Worm (Caenorhabditis elegans): ENCODE data around the gene sir-2.1.

Gene sir-2.1

DNA sequence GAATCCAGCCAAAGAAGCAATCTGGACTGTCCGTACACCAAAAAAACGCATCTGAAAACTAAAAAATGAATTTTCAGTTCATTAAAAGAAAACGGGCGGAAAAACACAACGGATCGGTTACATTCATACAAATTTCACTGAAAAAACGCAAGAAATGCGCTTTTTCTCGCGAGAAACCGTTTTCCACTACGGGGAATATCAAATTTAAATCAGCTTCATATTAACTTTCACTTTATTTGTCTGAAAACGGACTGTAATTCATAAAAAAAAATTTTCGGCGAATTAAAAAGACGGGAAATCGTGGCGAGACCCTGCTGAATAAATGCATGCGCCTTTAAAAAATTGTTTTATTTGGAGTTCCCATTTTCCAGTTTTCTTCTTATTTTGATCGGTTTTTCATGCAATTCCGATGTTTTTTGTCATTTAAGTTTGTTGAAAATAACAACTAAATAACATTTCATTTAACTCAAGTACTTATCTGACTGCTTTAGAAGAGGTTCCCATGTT lies 1.8 kb upstream of the sir-2.1 start, which contains the start of gene pges-2:
Gene pges-2 (minus strand): TSS at position 51 of the 507 bp plus-strand sequence.
- TF ChIP-seq B0310.2 (tag; optimal IDR thresholded peaks at IDR 0.05) (no peak), tbx-11 (GFP tag; IDR thresholded peaks at IDR 0.05) (no peak), tra-4 (tag; optimal IDR thresholded peaks at IDR 0.05) (no peak), scrt-1 (GFP tag; IDR thresholded peaks at IDR 0.05) (no peak)

DNA sequence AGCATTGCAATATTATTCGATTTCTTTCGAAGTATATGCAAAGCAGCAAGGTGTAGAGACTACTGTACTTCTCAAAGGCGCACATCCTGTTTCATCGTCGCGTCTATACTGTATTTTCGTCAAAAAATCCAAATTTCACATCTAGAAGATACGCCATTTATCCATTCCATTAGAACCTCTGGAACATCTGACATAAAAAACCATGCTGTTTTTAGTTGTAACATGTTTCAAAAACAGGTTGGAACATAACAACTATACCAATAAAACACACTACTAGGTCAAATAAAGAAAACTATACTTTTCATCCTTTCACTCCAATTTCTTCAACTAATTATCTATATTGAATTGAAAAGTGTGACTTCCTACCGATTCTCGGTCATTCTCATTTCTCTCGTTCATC lies 5.7 kb downstream of the sir-2.1 start, which contains the start of gene ugt-59:
Gene ugt-59 (plus strand): TSS at position 301 of the 400 bp plus-strand sequence.
- TF ChIP-seq tbx-37 (GFP tag; conservative IDR thresholded peaks at IDR 0.05) (no peak), tbx-11 (GFP tag; IDR thresholded peaks at IDR 0.05) (no peak), aly-1 (tag; optimal IDR thresholded peaks at IDR 0.05) (no peak), B0310.2 (tag; optimal IDR thresholded peaks at IDR 0.05) (no peak), hmg-4 (GFP tag; optimal IDR thresholded peaks at IDR 0.05) (no peak), sea-1 (GFP tag; conservative IDR thresholded peaks at IDR 0.05) (no peak), flt-1 (GFP tag; IDR thresholded peaks at IDR 0.05) (no peak), pes-1 (GFP tag; IDR thresholded peaks at IDR 0.05) (no peak), ets-7 (tag; optimal IDR thresholded peaks at IDR 0.05) (no peak), tra-4 (tag; optimal IDR thresholded peaks at IDR 0.05) (no peak), ceh-13 (GFP tag; optimal IDR thresholded peaks at IDR 0.05) (no peak), hnd-1 (tag; optimal IDR thresholded peaks at IDR 0.05) (no peak), hmbx-1 (tag; optimal IDR thresholded peaks at IDR 0.05) (no peak), F13C5.2 (tag; optimal IDR thresholded peaks at IDR 0.05) (no peak), ceh-36 (tag; optimal IDR thresholded peaks at IDR 0.05) (no peak), scrt-1 (GFP tag; IDR thresholded peaks at IDR 0.05) (no peak), ama-1 (optimal IDR thresholded peaks at IDR 0.05) (no peak)

DNA sequence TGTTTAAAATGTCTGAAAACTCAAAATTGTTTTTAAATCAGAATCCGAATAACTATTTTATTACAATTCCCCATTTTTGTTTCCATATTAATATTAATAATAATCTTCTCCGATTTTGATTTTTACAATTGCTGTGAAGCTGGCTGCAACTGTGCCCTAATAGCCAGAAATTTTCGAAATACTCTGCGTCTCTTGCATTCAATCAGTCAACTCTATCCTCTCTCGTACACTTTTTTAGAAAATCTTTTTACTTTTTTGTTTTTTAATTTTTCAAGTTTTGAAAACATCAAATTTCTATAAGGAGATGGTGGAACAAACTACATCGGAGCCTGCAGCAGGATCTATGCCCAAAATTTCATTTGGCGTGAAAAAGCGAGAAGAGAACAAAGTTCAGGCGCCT lies 8.2 kb downstream of the sir-2.1 start, which contains the start of gene gkow-1:
Gene gkow-1 (plus strand): TSS at position 301 of the 400 bp plus-strand sequence.
- TF ChIP-seq ceh-36 (tag; optimal IDR thresholded peaks at IDR 0.05) (no peak), tra-4 (tag; optimal IDR thresholded peaks at IDR 0.05) (no peak), ets-7 (tag; optimal IDR thresholded peaks at IDR 0.05) (no peak), ceh-13 (GFP tag; optimal IDR thresholded peaks at IDR 0.05) (no peak)

- TF ChIP-seq aly-1 (tag; optimal IDR thresholded peaks at IDR 0.05), result no peak
- TF ChIP-seq hmg-4 (GFP tag; optimal IDR thresholded peaks at IDR 0.05), result no peak
- no peak for TF ChIP-seq ceh-13 (GFP tag; optimal IDR thresholded peaks at IDR 0.05)
Observed at ce11 chrIV:10357072-10357471, 9.0 kb downstream of the sir-2.1 start, which contains the start of gene R11A8.1. Gene R11A8.1 (minus strand): TSS chrIV:10357172.

DNA sequence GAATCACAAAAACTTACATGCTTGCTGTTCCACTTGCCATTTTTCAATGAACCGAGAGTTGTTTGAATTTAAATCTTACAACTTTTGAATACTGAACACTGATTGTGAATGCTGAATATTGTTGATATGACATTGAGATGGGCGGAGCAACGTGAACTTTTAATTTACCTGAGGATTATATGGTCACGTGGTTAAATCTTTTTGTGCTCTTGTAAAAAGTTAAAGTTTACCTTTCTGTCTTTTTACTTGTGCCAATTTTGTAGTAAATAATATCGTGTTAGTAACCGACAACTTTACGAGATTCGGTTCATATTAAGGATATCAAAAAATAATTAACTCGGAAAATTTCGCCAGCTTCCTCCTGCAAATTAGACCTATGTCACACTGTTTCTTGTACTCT lies 13.8 kb downstream of the sir-2.1 start, which contains the start of gene Y43C5B.2:
Gene Y43C5B.2 (minus strand): TSS at position 101 of the 400 bp plus-strand sequence.
- TF ChIP-seq sea-1 (GFP tag; conservative IDR thresholded peaks at IDR 0.05) (no peak), hnd-1 (tag; optimal IDR thresholded peaks at IDR 0.05) (no peak), flt-1 (GFP tag; IDR thresholded peaks at IDR 0.05) (no peak), ama-1 (optimal IDR thresholded peaks at IDR 0.05) (no peak), ceh-36 (tag; optimal IDR thresholded peaks at IDR 0.05) (no peak), pes-1 (GFP tag; IDR thresholded peaks at IDR 0.05) (no peak), scrt-1 (GFP tag; IDR thresholded peaks at IDR 0.05) (no peak)

DNA sequence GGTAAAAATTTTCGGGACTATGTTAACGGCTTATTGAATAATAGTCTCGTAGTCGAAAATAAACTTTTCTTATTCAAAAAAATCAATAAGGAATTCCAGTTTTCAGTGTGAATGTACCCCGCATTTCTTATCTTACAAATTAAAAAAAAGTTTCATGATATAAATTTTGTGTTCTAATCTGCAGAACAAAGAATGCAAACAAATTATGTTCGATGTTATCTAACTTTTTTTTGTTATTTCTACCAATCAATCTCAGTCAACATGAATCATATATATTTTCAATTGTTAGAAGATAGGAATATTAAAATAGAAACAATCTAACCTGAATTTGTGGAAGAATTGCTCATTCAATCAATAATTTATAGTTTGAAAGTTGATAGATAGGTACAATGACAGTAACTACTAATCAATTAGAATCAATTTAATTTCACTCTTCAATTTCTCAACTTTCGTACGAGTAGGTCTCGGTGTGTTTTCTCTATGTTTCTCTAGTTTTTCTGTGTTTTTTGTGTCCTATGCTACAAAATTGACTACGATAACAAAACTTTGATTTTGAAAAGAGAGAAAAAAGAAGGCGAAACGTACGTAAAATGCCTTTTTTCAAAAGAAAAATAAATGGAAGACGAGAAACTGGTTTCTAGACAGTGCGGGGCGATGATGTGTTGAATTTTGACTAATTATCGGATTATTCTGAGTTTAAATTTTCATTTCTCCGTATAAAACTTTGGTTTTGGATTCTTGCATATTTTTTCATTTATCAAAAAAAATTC lies 16.0 kb downstream of the sir-2.1 start, which contains the start of the genes unc-43 and Y43C5B.3:
Gene unc-43 (minus strand): TSS at position 347 of the 770 bp plus-strand sequence.
Gene Y43C5B.3 (plus strand): TSS at position 720 of the 770 bp plus-strand sequence.
- TF ChIP-seq hmg-4 (GFP tag; optimal IDR thresholded peaks at IDR 0.05), result no peak
- TF ChIP-seq scrt-1 (GFP tag; IDR thresholded peaks at IDR 0.05), result no peak
- TF ChIP-seq hmbx-1 (tag; optimal IDR thresholded peaks at IDR 0.05), result no peak
- no peak for TF ChIP-seq F13C5.2 (tag; optimal IDR thresholded peaks at IDR 0.05)
- no peak for TF ChIP-seq ceh-13 (GFP tag; optimal IDR thresholded peaks at IDR 0.05)
- TF ChIP-seq flt-1 (GFP tag; IDR thresholded peaks at IDR 0.05), result no peak
- TF ChIP-seq sea-1 (GFP tag; conservative IDR thresholded peaks at IDR 0.05), result no peak
- TF ChIP-seq tra-4 (tag; optimal IDR thresholded peaks at IDR 0.05), result no peak
- no peak for TF ChIP-seq ets-7 (tag; optimal IDR thresholded peaks at IDR 0.05)
- TF ChIP-seq pes-1 (GFP tag; IDR thresholded peaks at IDR 0.05), result no peak
- TF ChIP-seq hnd-1 (tag; optimal IDR thresholded peaks at IDR 0.05), result no peak
- no peak for TF ChIP-seq B0310.2 (tag; optimal IDR thresholded peaks at IDR 0.05)
- no peak for TF ChIP-seq tbx-37 (GFP tag; conservative IDR thresholded peaks at IDR 0.05)
- no peak for TF ChIP-seq ama-1 (optimal IDR thresholded peaks at IDR 0.05)

DNA sequence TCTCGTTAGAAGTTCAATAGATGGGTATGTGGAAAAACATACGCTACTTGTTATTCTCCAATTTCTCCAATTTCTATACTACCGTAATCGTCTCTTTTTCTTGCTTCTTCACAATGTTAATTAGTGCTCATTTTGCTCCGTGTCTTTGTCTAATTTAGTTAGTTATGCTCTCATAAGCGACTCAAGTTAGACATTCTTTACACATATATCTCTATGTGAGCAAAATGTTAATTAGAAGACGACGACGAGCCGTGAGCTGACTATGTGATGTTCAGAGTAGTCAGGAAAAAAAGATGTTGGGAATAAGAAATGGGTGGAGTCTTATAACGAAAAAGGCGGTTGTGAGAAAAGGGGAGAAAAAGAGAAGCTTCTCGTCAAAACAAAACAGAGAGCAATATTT lies 18.5 kb downstream of the sir-2.1 start:
- TF ChIP-seq F13C5.2 (tag; optimal IDR thresholded peaks at IDR 0.05), result no peak
- TF ChIP-seq tbx-37 (GFP tag; conservative IDR thresholded peaks at IDR 0.05), result no peak
- no peak for TF ChIP-seq flt-1 (GFP tag; IDR thresholded peaks at IDR 0.05)
- no peak for TF ChIP-seq B0310.2 (tag; optimal IDR thresholded peaks at IDR 0.05)
- no peak for TF ChIP-seq hmbx-1 (tag; optimal IDR thresholded peaks at IDR 0.05)
- no peak for TF ChIP-seq hmg-4 (GFP tag; optimal IDR thresholded peaks at IDR 0.05)
- no peak for TF ChIP-seq sea-1 (GFP tag; conservative IDR thresholded peaks at IDR 0.05)
- no peak for TF ChIP-seq pes-1 (GFP tag; IDR thresholded peaks at IDR 0.05)
- TF ChIP-seq ceh-36 (tag; optimal IDR thresholded peaks at IDR 0.05), result no peak

DNA sequence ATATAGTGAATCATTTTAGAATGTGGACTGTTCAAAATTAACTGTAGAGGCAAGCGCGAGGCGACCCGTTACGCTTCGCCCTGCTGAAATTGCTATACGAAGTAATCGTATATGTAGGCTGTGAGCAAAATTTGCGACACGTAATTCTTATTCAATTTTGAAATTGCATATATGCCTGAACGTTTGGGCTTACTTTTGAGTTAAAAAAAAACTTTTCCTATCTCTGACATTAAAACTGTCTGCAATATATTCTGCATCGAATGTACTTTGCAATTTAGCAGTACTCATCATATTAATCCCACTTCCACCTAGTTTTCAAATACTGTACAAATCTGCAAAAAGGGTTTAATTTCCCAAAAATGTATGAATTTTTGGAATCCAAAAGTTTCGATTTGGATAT lies 19.1 kb downstream of the sir-2.1 start:
- TF ChIP-seq sea-1 (GFP tag; conservative IDR thresholded peaks at IDR 0.05) (no peak), tra-4 (tag; optimal IDR thresholded peaks at IDR 0.05) (no peak), tbx-37 (GFP tag; conservative IDR thresholded peaks at IDR 0.05) (no peak), flt-1 (GFP tag; IDR thresholded peaks at IDR 0.05) (no peak)

All from whole organism, early embryonic.